Fruit fly (Drosophila melanogaster): Measurements from ENCODE around the gene Hcf.

DNA sequence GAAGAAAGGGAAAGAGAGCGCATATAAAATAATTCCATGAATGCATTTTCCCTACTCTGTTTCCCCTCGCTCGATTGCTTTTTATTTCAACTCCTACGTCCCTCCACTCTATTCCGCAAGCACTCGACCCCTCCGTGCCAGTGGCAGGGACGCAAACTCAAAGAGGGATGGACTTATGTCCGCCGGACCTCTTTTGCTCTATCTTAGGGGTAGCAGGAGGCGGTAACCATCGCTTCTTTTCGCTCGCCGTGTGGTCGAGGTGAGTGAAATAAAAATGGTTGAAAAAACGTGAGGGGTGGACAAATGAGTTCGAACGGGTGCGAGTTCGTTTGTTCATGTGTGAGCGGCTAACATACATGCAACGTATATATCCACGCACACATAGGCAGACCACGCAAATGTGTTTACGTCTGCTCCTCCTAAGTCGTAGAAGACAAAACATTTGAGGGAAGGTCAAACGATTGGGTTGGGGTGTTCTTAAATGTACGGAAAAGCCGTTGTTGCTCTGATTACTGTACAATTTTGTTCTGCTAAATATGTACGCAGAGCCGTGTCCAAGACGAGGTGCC, 25.6 kb downstream of the Hcf start:
- TF ChIP-seq br (GFP tag; optimal IDR thresholded peaks at IDR 0.05), result no peak
- no peak for TF ChIP-seq brk (GFP tag; optimal IDR thresholded peaks at IDR 0.05)
- no peak for TF ChIP-seq ey (GFP tag; optimal IDR thresholded peaks at IDR 0.05)
- TF ChIP-seq pan (optimal IDR thresholded peaks at IDR 0.05), result no peak
- TF ChIP-seq h (GFP tag; optimal IDR thresholded peaks at IDR 0.05), result no peak
- TF ChIP-seq CG32264 (GFP tag; optimal IDR thresholded peaks at IDR 0.05), result no peak
- TF ChIP-seq Mio (GFP tag; optimal IDR thresholded peaks at IDR 0.05), result no peak
